Fruit fly (Drosophila melanogaster): ENCODE measurements around the gene CG14052.
A peak's percentile ranks its signal among the peaks of the same experiment; 100 is the strongest.

CG14052 gene

DNA sequence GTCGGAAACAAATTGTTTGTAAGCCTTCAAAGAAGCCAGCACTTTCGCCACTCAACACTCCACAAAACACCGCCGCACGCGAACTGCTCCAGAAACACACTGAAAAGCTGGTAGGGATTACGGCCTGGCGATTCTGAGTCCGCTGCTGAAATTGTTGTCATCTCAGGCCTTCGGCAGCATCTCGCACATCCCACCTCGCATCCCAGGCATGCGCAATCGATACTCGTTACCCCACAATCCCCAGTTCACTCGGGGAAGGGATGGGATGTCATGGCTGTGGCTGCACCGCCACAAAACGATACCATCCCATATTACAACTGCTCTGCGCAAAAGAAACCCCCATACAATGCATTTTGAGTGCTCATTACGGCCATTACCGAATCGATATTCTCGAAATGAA is 36.2 kb downstream of the CG14052 start, which contains the start of gene CG3078:
Gene CG3078 (minus strand): TSS at position 101 of the 400 bp plus-strand sequence.
- TF ChIP-seq CG12605 (GFP tag; IDR thresholded peaks at IDR 0.05), result no peak
- no peak for TF ChIP-seq CG34367 (tag; optimal IDR thresholded peaks at IDR 0.05)
- TF ChIP-seq CG8301 (tag; optimal IDR thresholded peaks at IDR 0.05), result no peak
- TF ChIP-seq Pif1A (GFP tag; optimal IDR thresholded peaks at IDR 0.05), result no peak
- no peak for TF ChIP-seq gl (tag; optimal IDR thresholded peaks at IDR 0.05)
- TF ChIP-seq CG14655 (GFP tag; optimal IDR thresholded peaks at IDR 0.05), result no peak
- TF ChIP-seq CG15710 (tag; optimal IDR thresholded peaks at IDR 0.05), result no peak
- no peak for TF ChIP-seq rn (GFP tag; IDR thresholded peaks at IDR 0.05)
- TF ChIP-seq CG9948 (tag; optimal IDR thresholded peaks at IDR 0.05), result no peak
- no peak for TF ChIP-seq Snoo (tag; optimal IDR thresholded peaks at IDR 0.05)
- no peak for TF ChIP-seq EcR (GFP tag; optimal IDR thresholded peaks at IDR 0.05)
- TF ChIP-seq CG8159 (tag; optimal IDR thresholded peaks at IDR 0.05), result no peak
- no peak for TF ChIP-seq Pif1B (GFP tag; optimal IDR thresholded peaks at IDR 0.05)
- no peak for TF ChIP-seq Ets98B (GFP tag; IDR thresholded peaks at IDR 0.05)
- no peak for TF ChIP-seq CG10348 (GFP tag; IDR thresholded peaks at IDR 0.05)
- TF ChIP-seq CG32121 (GFP tag; IDR thresholded peaks at IDR 0.05), result no peak
- no peak for TF ChIP-seq D1 (tag; optimal IDR thresholded peaks at IDR 0.05)

- TF ChIP-seq CG15710 (tag; optimal IDR thresholded peaks at IDR 0.05), result peak; percentile 56
- TF ChIP-seq CG8301 (tag; optimal IDR thresholded peaks at IDR 0.05), result peak; percentile 10
- TF ChIP-seq EcR (GFP tag; optimal IDR thresholded peaks at IDR 0.05), result no peak
- peak; percentile 21 for TF ChIP-seq Snoo (tag; optimal IDR thresholded peaks at IDR 0.05)
- TF ChIP-seq Pif1B (GFP tag; optimal IDR thresholded peaks at IDR 0.05), result no peak
- peak; percentile 26 for TF ChIP-seq Pif1A (GFP tag; optimal IDR thresholded peaks at IDR 0.05)
- TF ChIP-seq CG9948 (tag; optimal IDR thresholded peaks at IDR 0.05), result peak; percentile 28
- no peak for TF ChIP-seq CG32121 (GFP tag; IDR thresholded peaks at IDR 0.05)
- TF ChIP-seq CG10348 (GFP tag; IDR thresholded peaks at IDR 0.05), result no peak
- no peak for TF ChIP-seq CG14655 (GFP tag; optimal IDR thresholded peaks at IDR 0.05)
- TF ChIP-seq Ets98B (GFP tag; IDR thresholded peaks at IDR 0.05), result no peak
- TF ChIP-seq CG4496 (GFP tag; IDR thresholded peaks at IDR 0.05), result no peak
- no peak for TF ChIP-seq CG12605 (GFP tag; IDR thresholded peaks at IDR 0.05)
- no peak for TF ChIP-seq fd96Ca (GFP tag; IDR thresholded peaks at IDR 0.05)
- peak; percentile 12 for TF ChIP-seq CG17806 (tag; optimal IDR thresholded peaks at IDR 0.05)
- TF ChIP-seq CG8159 (tag; optimal IDR thresholded peaks at IDR 0.05), result peak; percentile 53
These were observed 39.0 kb downstream of the CG14052 start, which contains the start of the genes temp and CG3071 for dm6 chrX:2262511-2262910. Gene temp, minus strand, starts transcription at chrX:2262515. Gene CG3071, plus strand, starts transcription at chrX:2262837.

DNA sequence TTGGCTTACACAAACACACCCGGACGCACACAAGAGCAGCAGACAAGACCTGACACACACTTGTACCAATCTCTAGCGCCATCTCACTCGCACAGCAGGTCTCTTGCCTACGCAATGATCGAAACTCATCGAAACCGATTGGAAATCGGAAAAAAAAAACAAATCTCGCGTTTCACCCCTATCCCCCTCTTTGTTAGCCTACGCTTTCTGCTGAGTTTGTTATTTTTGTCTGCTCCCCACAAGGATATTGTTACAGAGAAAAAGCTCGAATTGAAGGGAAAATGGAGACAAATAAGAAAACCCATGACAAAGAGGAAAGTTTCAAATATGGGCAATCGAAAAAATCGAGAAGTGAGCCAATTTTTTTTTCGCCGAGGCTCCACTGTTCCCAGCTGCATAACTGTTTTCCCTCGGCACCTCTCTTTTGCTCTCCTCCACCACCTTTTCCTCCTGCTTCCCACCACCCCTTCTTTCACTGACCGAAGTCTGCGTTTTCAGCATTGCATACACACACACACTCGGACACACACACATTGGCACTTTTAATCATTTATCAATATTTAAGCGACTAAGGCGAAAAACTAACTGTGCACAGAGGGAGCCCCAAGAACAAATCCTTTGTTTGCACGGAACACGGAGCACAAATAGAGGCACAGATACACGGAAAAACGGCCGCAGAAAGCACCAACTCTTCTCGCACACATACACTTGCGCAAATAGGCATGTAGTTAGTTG is 46.4 kb downstream of the CG14052 start:
- TF ChIP-seq CG34367 (tag; optimal IDR thresholded peaks at IDR 0.05), result no peak
- peak; percentile 29; the same call in 1 of the 2 replicates for TF ChIP-seq rn (GFP tag; IDR thresholded peaks at IDR 0.05)
- TF ChIP-seq gl (tag; optimal IDR thresholded peaks at IDR 0.05), result no peak
- no peak for TF ChIP-seq Pif1B (GFP tag; optimal IDR thresholded peaks at IDR 0.05)
- TF ChIP-seq CG15710 (tag; optimal IDR thresholded peaks at IDR 0.05), result peak; percentile 47
- TF ChIP-seq EcR (GFP tag; optimal IDR thresholded peaks at IDR 0.05), result no peak
- no peak for TF ChIP-seq CG14655 (GFP tag; optimal IDR thresholded peaks at IDR 0.05)
- TF ChIP-seq CG17806 (tag; optimal IDR thresholded peaks at IDR 0.05), result peak; percentile 24
- TF ChIP-seq D1 (tag; optimal IDR thresholded peaks at IDR 0.05), result no peak
- TF ChIP-seq fd96Ca (GFP tag; IDR thresholded peaks at IDR 0.05), result peak; percentile 64; the same call in 2 of the 3 replicates
- peak; percentile 53 for TF ChIP-seq CG8159 (tag; optimal IDR thresholded peaks at IDR 0.05)
- peak; percentile 22 for TF ChIP-seq Snoo (tag; optimal IDR thresholded peaks at IDR 0.05)
- TF ChIP-seq CG8301 (tag; optimal IDR thresholded peaks at IDR 0.05), result peak; percentile 28
- TF ChIP-seq CG10348 (GFP tag; IDR thresholded peaks at IDR 0.05), result no peak
- TF ChIP-seq CG13204 (GFP tag; optimal IDR thresholded peaks at IDR 0.05), result no peak
- TF ChIP-seq CG9948 (tag; optimal IDR thresholded peaks at IDR 0.05), result peak; percentile 14
- TF ChIP-seq CG32121 (GFP tag; IDR thresholded peaks at IDR 0.05), result peak; percentile 64
- TF ChIP-seq CG12605 (GFP tag; IDR thresholded peaks at IDR 0.05), result no peak
- peak; percentile 49; the same call in 2 of the 3 replicates for TF ChIP-seq CG4496 (GFP tag; IDR thresholded peaks at IDR 0.05)
- peak; percentile 50 for TF ChIP-seq Ets98B (GFP tag; IDR thresholded peaks at IDR 0.05)
- peak; percentile 34 for TF ChIP-seq Pif1A (GFP tag; optimal IDR thresholded peaks at IDR 0.05)

DNA sequence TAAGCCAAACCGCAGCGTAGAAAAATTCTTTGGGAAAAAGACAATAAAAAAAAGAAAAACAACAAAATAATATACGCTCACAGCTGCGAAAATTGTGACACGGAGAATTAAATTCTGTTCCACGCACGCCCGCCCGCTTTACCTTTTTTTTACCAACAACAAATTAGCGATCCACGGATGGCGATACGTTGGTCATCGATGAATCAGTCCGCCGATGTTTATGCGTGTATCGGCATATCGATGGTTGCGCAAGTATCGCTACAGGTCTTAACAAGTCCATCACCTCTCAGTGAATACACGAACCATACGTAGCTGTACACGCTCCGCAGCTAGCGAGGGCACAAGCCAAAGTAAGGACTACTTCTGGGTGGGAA is 47.0 kb downstream of the CG14052 start, which contains the start of gene CG2924:
Gene CG2924 (minus strand): TSS at position 205 of the 374 bp plus-strand sequence.
- no peak for TF ChIP-seq CG8301 (tag; optimal IDR thresholded peaks at IDR 0.05)
- TF ChIP-seq Pif1A (GFP tag; optimal IDR thresholded peaks at IDR 0.05), result no peak
- TF ChIP-seq Pif1B (GFP tag; optimal IDR thresholded peaks at IDR 0.05), result no peak
- TF ChIP-seq CG4496 (GFP tag; IDR thresholded peaks at IDR 0.05), result peak; percentile 26; the same call in 2 of the 3 replicates
- no peak for TF ChIP-seq fd96Ca (GFP tag; IDR thresholded peaks at IDR 0.05)
- TF ChIP-seq EcR (GFP tag; optimal IDR thresholded peaks at IDR 0.05), result no peak
- no peak for TF ChIP-seq CG13204 (GFP tag; optimal IDR thresholded peaks at IDR 0.05)
- TF ChIP-seq Snoo (tag; optimal IDR thresholded peaks at IDR 0.05), result no peak
- TF ChIP-seq CG9948 (tag; optimal IDR thresholded peaks at IDR 0.05), result no peak
- TF ChIP-seq gl (tag; optimal IDR thresholded peaks at IDR 0.05), result no peak
- TF ChIP-seq D1 (tag; optimal IDR thresholded peaks at IDR 0.05), result no peak
- no peak for TF ChIP-seq CG32121 (GFP tag; IDR thresholded peaks at IDR 0.05)
- TF ChIP-seq CG14655 (GFP tag; optimal IDR thresholded peaks at IDR 0.05), result no peak
- TF ChIP-seq CG8159 (tag; optimal IDR thresholded peaks at IDR 0.05), result no peak
- TF ChIP-seq Ets98B (GFP tag; IDR thresholded peaks at IDR 0.05), result peak; percentile 33
- peak; percentile 37; the same call in 1 of the 2 replicates for TF ChIP-seq rn (GFP tag; IDR thresholded peaks at IDR 0.05)
- no peak for TF ChIP-seq CG17806 (tag; optimal IDR thresholded peaks at IDR 0.05)
